Fruit fly (Drosophila melanogaster) whole organism, pupa: ENCODE results near the gene dally.

Source experiments
- CG10348 ChIP-seq: fragments of 200-800 bp; sonication (Bioruptor generic); IDR thresholded peaks from 2 replicates; pipeline ENCODE4 v1.3.6; 2022; ENCODE audit warnings: missing biosample characterization, missing genetic modification characterization
- CG12605 ChIP-seq: fragments of 200-800 bp; sonication (Bioruptor generic); IDR thresholded peaks from 2 replicates; pipeline ENCODE4 v1.3.6; 2022; ENCODE audit warnings: missing biosample characterization, missing genetic modification characterization
- CG13204 ChIP-seq: fragments of 200-800 bp; sonication (Bioruptor generic); optimal IDR thresholded peaks from 2 replicates; lab custom pipeline; 2018; ENCODE audit warnings: missing biosample characterization, mild to moderate bottlenecking, missing genetic modification characterization, moderate library complexity
- CG14655 ChIP-seq: fragments of 200-800 bp; sonication (Bioruptor generic); optimal IDR thresholded peaks from 3 replicates; lab custom pipeline; 2017; ENCODE audit warnings: mild to moderate bottlenecking, missing biosample characterization, missing genetic modification reagents, missing genetic modification characterization
- CG15710 ChIP-seq: fragments of 200-800 bp; sonication (Bioruptor generic); optimal IDR thresholded peaks from 2 replicates; lab custom pipeline; 2018; ENCODE audit warnings: missing biosample characterization, mild to moderate bottlenecking, missing genetic modification characterization, moderate library complexity
- CG17806 ChIP-seq: fragments of 200-800 bp; sonication (Bioruptor generic); optimal IDR thresholded peaks from 2 replicates; lab custom pipeline; 2018; ENCODE audit warnings: missing biosample characterization, mild to moderate bottlenecking, missing genetic modification characterization, moderate library complexity
- CG32121 ChIP-seq: fragments of 200-800 bp; sonication (Bioruptor generic); IDR thresholded peaks from 2 replicates; pipeline ENCODE4 v1.3.6; 2022; ENCODE audit warnings: missing biosample characterization, missing genetic modification characterization
- CG34367 ChIP-seq: fragments of 200-800 bp; sonication (Bioruptor generic); optimal IDR thresholded peaks from 2 replicates; lab custom pipeline; 2018; ENCODE audit warnings: missing biosample characterization, mild to moderate bottlenecking, missing genetic modification characterization
- CG4496 ChIP-seq: fragments of 200-800 bp; sonication (Bioruptor generic); IDR thresholded peaks from 3 replicates; pipeline ENCODE4 v1.3.6; 2022; ENCODE audit warnings: missing biosample characterization, missing genetic modification characterization
- CG8159 ChIP-seq: fragments of 200-800 bp; sonication (Bioruptor generic); optimal IDR thresholded peaks from 3 replicates; lab custom pipeline; 2018; ENCODE audit warnings: missing biosample characterization, mild to moderate bottlenecking, missing genetic modification characterization, moderate library complexity
- CG8301 ChIP-seq: fragments of 200-800 bp; sonication (Bioruptor generic); optimal IDR thresholded peaks from 2 replicates; lab custom pipeline; 2018; ENCODE audit warnings: missing biosample characterization, mild to moderate bottlenecking, missing genetic modification characterization
- CG9948 ChIP-seq: fragments of 200-800 bp; sonication (Bioruptor generic); optimal IDR thresholded peaks from 2 replicates; lab custom pipeline; 2018; ENCODE audit warnings: missing biosample characterization, mild to moderate bottlenecking, missing genetic modification characterization, moderate library complexity
- D1 ChIP-seq: fragments of 200-800 bp; sonication (Bioruptor generic); optimal IDR thresholded peaks from 2 replicates; lab custom pipeline; 2018; ENCODE audit warnings: missing biosample characterization, mild to moderate bottlenecking, missing genetic modification characterization, moderate library complexity
- EcR ChIP-seq: fragments of 200-800 bp; sonication (Bioruptor generic); optimal IDR thresholded peaks from 3 replicates; lab custom pipeline; 2019; ENCODE audit warnings: missing biosample characterization, missing genetic modification characterization, mild to moderate bottlenecking, moderate library complexity, missing genetic modification reagents
- Ets98B ChIP-seq: fragments of 200-800 bp; sonication (Bioruptor generic); IDR thresholded peaks from 2 replicates; pipeline ENCODE4 v1.3.6; 2022; ENCODE audit warnings: missing biosample characterization, missing genetic modification characterization
- Pif1A ChIP-seq: fragments of 200-800 bp; sonication (Bioruptor generic); optimal IDR thresholded peaks from 3 replicates; lab custom pipeline; 2016; ENCODE audit warnings: missing biosample characterization, missing genetic modification characterization
- Pif1B ChIP-seq: fragments of 200-800 bp; sonication (Bioruptor generic); optimal IDR thresholded peaks from 3 replicates; lab custom pipeline; 2016; ENCODE audit warnings: missing biosample characterization, missing genetic modification characterization
- Snoo ChIP-seq: fragments of 200-800 bp; sonication (Bioruptor generic); optimal IDR thresholded peaks from 3 replicates; lab custom pipeline; 2017; ENCODE audit warnings: missing biosample characterization, mild to moderate bottlenecking, missing genetic modification characterization, inconsistent platforms
- fd96Ca ChIP-seq: fragments of 200-800 bp; sonication (Bioruptor generic); IDR thresholded peaks from 3 replicates; pipeline ENCODE4 v1.3.6; 2022; ENCODE audit warnings: missing biosample characterization, missing genetic modification characterization
- gl ChIP-seq: fragments of 200-800 bp; sonication (Bioruptor generic); optimal IDR thresholded peaks from 2 replicates; lab custom pipeline; 2018; ENCODE audit warnings: missing biosample characterization, mild to moderate bottlenecking, missing genetic modification characterization
- rn ChIP-seq: fragments of 200-800 bp; sonication (Bioruptor generic); IDR thresholded peaks from 2 replicates; pipeline ENCODE4 v1.3.6; 2022; ENCODE audit warnings: missing biosample characterization, missing genetic modification characterization

dally gene

dm6 chr3L:8836162-8836561 is 8.9 kb downstream of the dally start, which contains the start of gene CG32026:
Gene CG32026, plus strand, starts transcription at chr3L:8836462.
- no peak for TF ChIP-seq CG8301
- TF ChIP-seq Ets98B (GFP tag; lab: Robert Waterston, UW): no peak
- TF ChIP-seq Pif1B (GFP tag; lab: Kevin White, UChicago): no peak
- TF ChIP-seq CG13204: no peak

DNA sequence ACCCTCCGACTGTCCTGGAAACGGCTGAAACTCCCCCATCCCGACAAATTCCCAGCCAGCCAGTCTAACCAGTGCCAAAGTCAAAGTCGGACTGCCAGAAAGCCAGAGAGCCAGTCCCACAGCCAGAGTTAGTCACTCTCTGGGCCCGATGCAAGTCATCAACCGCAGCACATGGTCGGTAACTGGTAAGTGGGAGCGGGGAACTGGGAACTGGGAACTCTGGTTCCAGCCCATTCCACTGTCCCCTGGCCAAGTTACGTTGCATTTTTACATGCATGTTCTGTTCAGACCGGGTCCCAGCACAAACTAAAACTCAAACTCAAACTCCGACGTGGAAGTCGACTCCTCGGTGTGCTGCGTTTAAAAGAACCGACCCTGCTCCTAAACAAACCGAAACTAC is 11.8 kb downstream of the dally start:
- TF ChIP-seq fd96Ca (GFP tag; lab: Robert Waterston, UW) (0 out of 3 replicates have a peak, but pooled peaks have one; percentile 10), EcR (GFP tag; lab: Kevin White, UChicago) (peak; percentile 92), CG14655 (GFP tag; lab: Kevin White, UChicago) (no peak), CG13204 (peak; percentile 60)

DNA sequence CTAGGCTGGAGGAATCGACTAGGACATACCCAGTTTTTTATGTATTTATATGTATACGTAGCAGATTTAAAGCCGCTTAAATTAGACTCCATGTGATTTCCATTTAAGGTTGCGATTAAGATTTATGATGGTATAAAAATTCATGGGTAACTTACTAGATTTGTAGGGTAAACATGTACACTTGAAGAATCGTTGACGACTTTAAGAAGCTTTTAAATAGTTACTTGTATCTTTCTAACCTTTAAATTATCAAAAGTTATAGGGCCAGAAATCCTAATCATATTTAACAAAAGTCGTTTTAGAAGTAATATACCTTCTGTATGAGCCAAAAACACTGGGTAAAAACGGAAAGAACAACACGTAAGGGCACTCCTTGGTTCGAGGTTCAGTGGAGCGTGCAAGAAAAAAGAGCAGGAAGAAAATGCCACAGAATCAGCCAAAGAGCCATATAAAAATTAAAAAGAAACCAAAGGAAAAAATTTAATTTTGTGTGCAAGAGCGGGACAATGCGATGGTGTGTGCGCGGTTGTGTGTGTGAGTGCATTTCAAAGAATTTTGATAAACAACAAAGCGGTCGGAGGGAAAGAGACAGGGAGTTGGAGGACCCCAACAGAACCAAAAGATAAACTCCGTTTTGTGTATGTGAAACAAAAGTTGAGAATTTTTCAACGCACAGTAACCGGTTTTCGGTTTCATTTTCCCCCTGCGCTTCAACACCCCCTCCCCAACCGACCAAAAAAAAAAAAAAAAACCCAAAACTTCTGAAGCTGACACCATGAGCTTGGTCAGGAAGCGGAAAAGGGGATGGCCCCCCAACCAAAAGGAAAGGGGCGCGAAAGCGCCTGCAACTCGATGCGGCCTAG is 12.5 kb downstream of the dally start:
- TF ChIP-seq CG15710 (peak; percentile 66), Ets98B (GFP tag; lab: Robert Waterston, UW) (no peak), CG8301 (peak; percentile 78), CG4496 (GFP tag; lab: Robert Waterston, UW) (peak; percentile 20; the same call in 1 of the 3 replicates), rn (GFP tag; lab: Robert Waterston, UW) (no peak), CG12605 (GFP tag; lab: Robert Waterston, UW) (peak; percentile 12; the same call in 1 of the 2 replicates), D1 (tag; lab: Kevin White, UChicago) (peak; percentile 21), CG32121 (GFP tag; lab: Robert Waterston, UW) (no peak), gl (peak; percentile 46), fd96Ca (GFP tag; lab: Robert Waterston, UW) (no peak), CG13204 (peak; percentile 41), CG8159 (tag; lab: Kevin White, UChicago) (peak; percentile 79), CG14655 (GFP tag; lab: Kevin White, UChicago) (peak; percentile 83), CG34367 (tag; lab: Kevin White, UChicago) (peak; percentile 47), Snoo (tag; lab: Kevin White, UChicago) (peak; percentile 43), EcR (GFP tag; lab: Kevin White, UChicago) (peak; percentile 48), Pif1A (GFP tag; lab: Kevin White, UChicago) (peak; percentile 69), CG17806 (peak; percentile 70), CG9948 (tag; lab: Kevin White, UChicago) (peak; percentile 65), CG10348 (GFP tag; lab: Robert Waterston, UW) (no peak), Pif1B (GFP tag; lab: Kevin White, UChicago) (peak; percentile 75)

dm6 chr3L:8841757-8842156 is 14.5 kb downstream of the dally start:
- TF ChIP-seq EcR (GFP tag; lab: Kevin White, UChicago) (no peak), rn (GFP tag; lab: Robert Waterston, UW) (peak; percentile 20; the same call in 1 of the 2 replicates), CG8301 (peak; percentile 41), CG15710 (peak; percentile 63), D1 (tag; lab: Kevin White, UChicago) (no peak), Snoo (tag; lab: Kevin White, UChicago) (peak; percentile 64), CG32121 (GFP tag; lab: Robert Waterston, UW) (peak; percentile 47), CG34367 (tag; lab: Kevin White, UChicago) (peak; percentile 41), CG9948 (tag; lab: Kevin White, UChicago) (peak; percentile 58), CG8159 (tag; lab: Kevin White, UChicago) (peak; percentile 63), Ets98B (GFP tag; lab: Robert Waterston, UW) (0 out of 2 replicates have a peak, but pooled peaks have one; percentile 14), CG12605 (GFP tag; lab: Robert Waterston, UW) (no peak), CG14655 (GFP tag; lab: Kevin White, UChicago) (peak; percentile 46), CG10348 (GFP tag; lab: Robert Waterston, UW) (no peak), CG4496 (GFP tag; lab: Robert Waterston, UW) (peak; percentile 56; the same call in 2 of the 3 replicates), CG17806 (peak; percentile 60), Pif1B (GFP tag; lab: Kevin White, UChicago) (no peak), Pif1A (GFP tag; lab: Kevin White, UChicago) (peak; percentile 40), fd96Ca (GFP tag; lab: Robert Waterston, UW) (no peak), CG13204 (no peak), gl (no peak)

DNA sequence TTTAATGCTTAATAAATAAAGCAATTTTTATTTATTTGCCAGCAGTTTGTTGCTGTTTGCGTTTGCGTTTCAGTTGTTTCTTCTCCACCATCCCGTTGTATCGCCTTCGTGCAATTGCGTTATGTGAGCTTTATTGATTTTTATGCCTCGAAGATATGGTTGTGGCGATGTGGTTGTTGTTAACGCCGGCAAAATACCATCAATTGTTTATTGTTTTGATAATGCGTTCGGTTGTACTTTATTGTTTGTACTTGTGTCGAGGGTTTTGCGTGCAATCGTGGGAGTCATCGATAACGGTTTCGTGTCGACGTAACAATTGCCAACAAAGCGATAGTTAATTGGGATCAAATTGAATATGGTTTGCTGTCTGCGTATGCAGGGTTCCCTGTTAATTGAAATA is 15.1 kb downstream of the dally start:
- TF ChIP-seq Ets98B (GFP tag; lab: Robert Waterston, UW) (no peak), CG12605 (GFP tag; lab: Robert Waterston, UW) (no peak), CG15710 (no peak), CG4496 (GFP tag; lab: Robert Waterston, UW) (no peak), CG8159 (tag; lab: Kevin White, UChicago) (no peak)

- TF ChIP-seq CG13204 (no peak), CG34367 (tag; lab: Kevin White, UChicago) (no peak), CG32121 (GFP tag; lab: Robert Waterston, UW) (no peak), Ets98B (GFP tag; lab: Robert Waterston, UW) (no peak), rn (GFP tag; lab: Robert Waterston, UW) (no peak), CG8159 (tag; lab: Kevin White, UChicago) (no peak), fd96Ca (GFP tag; lab: Robert Waterston, UW) (no peak), CG10348 (GFP tag; lab: Robert Waterston, UW) (no peak), CG12605 (GFP tag; lab: Robert Waterston, UW) (no peak), Pif1B (GFP tag; lab: Kevin White, UChicago) (no peak), CG8301 (no peak), CG14655 (GFP tag; lab: Kevin White, UChicago) (no peak), D1 (tag; lab: Kevin White, UChicago) (no peak), gl (no peak), Pif1A (GFP tag; lab: Kevin White, UChicago) (no peak)
- TF ChIP-seq, all 21 proteins: peak for 0
These were observed 22.5 kb downstream of the dally start for dm6 chr3L:8849817-8850216.
